Worm (Caenorhabditis elegans): Measurements from ENCODE around the gene C35B1.7.

DNA sequence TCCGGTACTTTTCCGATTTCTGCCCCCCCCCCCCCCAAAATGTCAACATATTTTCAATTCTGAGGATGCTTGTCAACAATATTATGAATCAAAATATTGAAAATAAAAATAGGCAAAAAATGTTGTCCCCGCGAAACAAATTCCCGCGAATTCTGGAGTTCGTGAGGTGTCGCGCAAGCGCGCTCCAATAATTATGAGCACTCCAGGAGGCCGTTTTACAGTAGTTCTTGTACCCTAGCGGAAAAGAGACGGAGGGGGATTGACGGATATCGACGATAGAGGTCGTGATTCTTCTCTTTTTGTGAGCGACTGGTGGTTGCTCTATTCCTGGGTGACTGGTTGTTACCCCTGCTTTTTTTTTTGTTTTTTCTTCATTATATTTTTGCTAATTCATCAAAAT is 38.1 kb upstream of the C35B1.7 start:
- TF ChIP-seq zag-1 (tag; optimal IDR thresholded peaks at IDR 0.05), result no peak
- TF ChIP-seq pqm-1 (tag; optimal IDR thresholded peaks at IDR 0.05), result no peak
- no peak for TF ChIP-seq nhr-11 (tag; optimal IDR thresholded peaks at IDR 0.05)
- TF ChIP-seq ztf-11 (tag; optimal IDR thresholded peaks at IDR 0.05), result no peak
- TF ChIP-seq swsn-7 (tag; optimal IDR thresholded peaks at IDR 0.05), result no peak
